Fruit fly (Drosophila melanogaster) whole organism, embryonic: ENCODE measurements around the gene CG10324.
A peak's percentile ranks its signal among the peaks of the same experiment; 100 is the strongest.

Experiments
- CG10147 ChIP-seq: fragments of 200-800 bp; sonication (Bioruptor generic); optimal IDR thresholded peaks from 2 replicates; lab custom pipeline; 2019; ENCODE audit warnings: missing biosample characterization, mild to moderate bottlenecking, missing genetic modification characterization, moderate library complexity
- CG10321 ChIP-seq: fragments of 200-800 bp; sonication (Bioruptor generic); IDR thresholded peaks from 2 replicates; pipeline ENCODE4 v1.3.6; 2022; ENCODE audit warnings: missing biosample characterization, missing genetic modification characterization
- CG10431 ChIP-seq: fragments of 200-800 bp; sonication (Bioruptor generic); optimal IDR thresholded peaks from 3 replicates; lab custom pipeline; 2018; ENCODE audit warnings: missing biosample characterization, mild to moderate bottlenecking, missing genetic modification characterization
- CG12155 ChIP-seq: fragments of 200-800 bp; sonication (Bioruptor generic); optimal IDR thresholded peaks from 3 replicates; lab custom pipeline; 2016; ENCODE audit warnings: missing biosample characterization, missing genetic modification characterization
- CG14710 ChIP-seq: fragments of 200-800 bp; sonication (Bioruptor generic); optimal IDR thresholded peaks from 3 replicates; lab custom pipeline; 2019; ENCODE audit warnings: missing biosample characterization, mild to moderate bottlenecking, missing genetic modification characterization, moderate library complexity
- CG14860 ChIP-seq: fragments of 200-800 bp; sonication (Bioruptor generic); IDR thresholded peaks from 3 replicates; pipeline ENCODE4 v1.3.6; 2022; ENCODE audit warnings: missing biosample characterization, missing genetic modification characterization; ENCODE audit not compliant: partially characterized antibody
- CG15514 ChIP-seq: fragments of 200-800 bp; sonication (Bioruptor generic); optimal IDR thresholded peaks from 3 replicates; lab custom pipeline; 2017; ENCODE audit warnings: missing biosample characterization, missing genetic modification characterization, mild to moderate bottlenecking, moderate library complexity, missing genetic modification reagents
- CG18764 ChIP-seq: fragments of 200-800 bp; sonication (Bioruptor generic); optimal IDR thresholded peaks from 3 replicates; lab custom pipeline; 2016; ENCODE audit warnings: missing biosample characterization, missing genetic modification characterization
- CG2120 ChIP-seq: fragments of 200-800 bp; sonication (Bioruptor generic); optimal IDR thresholded peaks from 3 replicates; lab custom pipeline; 2016; ENCODE audit warnings: missing biosample characterization, missing genetic modification characterization
- CG31388 ChIP-seq: fragments of 200-800 bp; sonication (Bioruptor generic); optimal IDR thresholded peaks from 2 replicates; lab custom pipeline; 2016; ENCODE audit warnings: missing biosample characterization, missing genetic modification characterization
- CG33557 ChIP-seq: fragments of 200-800 bp; sonication (Bioruptor generic); optimal IDR thresholded peaks from 2 replicates; lab custom pipeline; 2019; ENCODE audit warnings: missing biosample characterization, mild to moderate bottlenecking, missing genetic modification characterization, moderate library complexity
- CG42726 ChIP-seq: fragments of 200-800 bp; sonication (Bioruptor generic); IDR thresholded peaks from 2 replicates; pipeline ENCODE4 v1.3.6; 2022; ENCODE audit warnings: missing biosample characterization, missing genetic modification characterization; ENCODE audit not compliant: partially characterized antibody
- CG6791 ChIP-seq: fragments of 200-800 bp; sonication (Bioruptor generic); IDR thresholded peaks from 3 replicates; pipeline ENCODE4 v1.3.6; 2022; ENCODE audit warnings: missing biosample characterization, missing genetic modification characterization; ENCODE audit not compliant: partially characterized antibody
- CG7928 ChIP-seq: fragments of 200-800 bp; sonication (Bioruptor generic); optimal IDR thresholded peaks from 2 replicates; lab custom pipeline; 2017; ENCODE audit warnings: missing biosample characterization, mild to moderate bottlenecking, missing genetic modification characterization
- CG8359 ChIP-seq: fragments of 200-800 bp; sonication (Bioruptor generic); optimal IDR thresholded peaks from 2 replicates; lab custom pipeline; 2017; ENCODE audit warnings: missing biosample characterization, mild to moderate bottlenecking, missing genetic modification characterization, borderline replicate concordance
- CG8765 ChIP-seq: fragments of 200-800 bp; sonication (Bioruptor generic); IDR thresholded peaks from 2 replicates; pipeline ENCODE4 v1.3.6; 2022; ENCODE audit warnings: missing biosample characterization, missing genetic modification characterization
- Chrac-16 ChIP-seq: fragments of 200-800 bp; sonication (Bioruptor generic); optimal IDR thresholded peaks from 3 replicates; lab custom pipeline; 2016; ENCODE audit warnings: missing biosample characterization, missing genetic modification characterization
- D19A ChIP-seq: fragments of 200-800 bp; optimal IDR thresholded peaks from 3 replicates; lab custom pipeline; 2019; ENCODE audit warnings: missing biosample characterization, mild to moderate bottlenecking, missing genetic modification characterization, moderate library complexity
- Deaf1 ChIP-seq: fragments of 200-800 bp; optimal IDR thresholded peaks from 3 replicates; lab custom pipeline; 2019; ENCODE audit warnings: missing biosample characterization, mild to moderate bottlenecking, missing genetic modification characterization, moderate library complexity
- Dfd ChIP-seq, 2 experiments: fragments of >200 bp; optimal IDR thresholded peaks; 2 replicates each; lab custom pipeline; 2017; ENCODE audit warnings: missing biosample characterization in 2 of 2, missing genetic modification characterization in 2 of 2
- Ets97D ChIP-seq: fragments of 200-800 bp; sonication (Bioruptor generic); optimal IDR thresholded peaks from 3 replicates; lab custom pipeline; 2016; ENCODE audit warnings: missing biosample characterization, missing genetic modification characterization
- HLHmδ ChIP-seq: fragments of 200-800 bp; sonication (Bioruptor generic); optimal IDR thresholded peaks from 2 replicates; lab custom pipeline; 2018; ENCODE audit warnings: missing biosample characterization, mild to moderate bottlenecking, missing genetic modification characterization, moderate library complexity
- Hmx ChIP-seq: fragments of 200-800 bp; sonication (Bioruptor generic); optimal IDR thresholded peaks from 2 replicates; lab custom pipeline; 2016; ENCODE audit warnings: missing biosample characterization, missing genetic modification characterization
- Jarid2 ChIP-seq: fragments of 200-800 bp; sonication (Bioruptor generic); optimal IDR thresholded peaks from 3 replicates; lab custom pipeline; 2017; ENCODE audit warnings: mild to moderate bottlenecking, missing biosample characterization, missing genetic modification reagents, missing genetic modification characterization
- Lpt ChIP-seq: fragments of >200 bp; optimal IDR thresholded peaks from 2 replicates; lab custom pipeline; 2018; ENCODE audit warnings: missing biosample characterization, missing genetic modification characterization
- NFAT ChIP-seq: fragments of 200-800 bp; sonication (Bioruptor generic); IDR thresholded peaks from 2 replicates; pipeline ENCODE4 v1.3.6; 2022; ENCODE audit warnings: missing biosample characterization, missing genetic modification characterization
- Vsx1 ChIP-seq: fragments of 200-800 bp; sonication (Bioruptor generic); optimal IDR thresholded peaks from 2 replicates; lab custom pipeline; 2017; ENCODE audit warnings: missing biosample characterization, mild to moderate bottlenecking, missing genetic modification characterization, missing genetic modification reagents
- YL-1 ChIP-seq: fragments of 200-800 bp; sonication (Bioruptor generic); optimal IDR thresholded peaks from 3 replicates; lab custom pipeline; 2017; ENCODE audit warnings: missing biosample characterization, mild to moderate bottlenecking, missing genetic modification characterization
- amos ChIP-seq: fragments of 200-800 bp; sonication (Bioruptor generic); IDR thresholded peaks from 2 replicates; pipeline ENCODE4 v1.3.6; 2022; ENCODE audit warnings: missing biosample characterization, missing genetic modification characterization; ENCODE audit not compliant: partially characterized antibody
- bcd ChIP-seq: fragments of 200-800 bp; sonication (Bioruptor generic); optimal IDR thresholded peaks from 2 replicates; lab custom pipeline; 2017; ENCODE audit warnings: missing biosample characterization, mild to moderate bottlenecking, missing genetic modification characterization
- chn ChIP-seq: fragments of 200-800 bp; sonication (Bioruptor generic); optimal IDR thresholded peaks from 2 replicates; lab custom pipeline; 2016; ENCODE audit warnings: missing biosample characterization, missing genetic modification characterization
- crol ChIP-seq: fragments of 200-800 bp; sonication (Bioruptor generic); IDR thresholded peaks from 2 replicates; pipeline ENCODE4 v1.3.6; 2022; ENCODE audit warnings: missing biosample characterization, missing genetic modification characterization
- cwo ChIP-seq: fragments of 200-800 bp; sonication (Bioruptor generic); optimal IDR thresholded peaks from 3 replicates; lab custom pipeline; 2017; ENCODE audit warnings: missing biosample characterization, missing genetic modification characterization, mild to moderate bottlenecking, moderate library complexity, missing genetic modification reagents
- da ChIP-seq: fragments of 200-800 bp; sonication (Bioruptor generic); optimal IDR thresholded peaks from 2 replicates; lab custom pipeline; 2016; ENCODE audit warnings: missing biosample characterization, missing genetic modification characterization
- fd96Cb ChIP-seq: fragments of 200-800 bp; sonication (Bioruptor generic); optimal IDR thresholded peaks from 2 replicates; lab custom pipeline; 2018; ENCODE audit warnings: missing biosample characterization, mild to moderate bottlenecking, missing genetic modification characterization, moderate library complexity
- fu2 ChIP-seq: fragments of 200-800 bp; sonication (Bioruptor generic); optimal IDR thresholded peaks from 2 replicates; lab custom pipeline; 2016; ENCODE audit warnings: missing biosample characterization, missing genetic modification characterization
- gem ChIP-seq: fragments of 200-800 bp; sonication (Bioruptor generic); optimal IDR thresholded peaks from 2 replicates; lab custom pipeline; 2019; ENCODE audit warnings: missing biosample characterization, mild to moderate bottlenecking, missing genetic modification characterization, moderate library complexity
- grn ChIP-seq: fragments of 200-800 bp; sonication (Bioruptor generic); optimal IDR thresholded peaks from 3 replicates; lab custom pipeline; 2017; ENCODE audit warnings: missing biosample characterization, missing genetic modification characterization
- hb ChIP-seq: fragments of 200-800 bp; sonication (Bioruptor generic); IDR thresholded peaks from 3 replicates; pipeline ENCODE4 v1.3.6; 2022; ENCODE audit warnings: missing biosample characterization, missing genetic modification characterization; ENCODE audit not compliant: partially characterized antibody
- hkb ChIP-seq, 2 experiments: fragments of 200-800 bp in 1 of 2; fragments of >200 bp in 1 of 2; sonication (Bioruptor generic) in 1 of 2; IDR thresholded peaks in 1 of 2; optimal IDR thresholded peaks in 1 of 2; 2 replicates each; pipeline versions ENCODE4 v1.3.6 to Lab custom; 2017 to 2022; ENCODE audit warnings: missing biosample characterization in 1 of 2, missing genetic modification characterization in 1 of 2
- mld ChIP-seq: fragments of 200-800 bp; sonication (Bioruptor generic); IDR thresholded peaks from 3 replicates; pipeline ENCODE4 v1.3.6; 2022; ENCODE audit warnings: missing biosample characterization, missing genetic modification characterization; ENCODE audit not compliant: partially characterized antibody
- nerfin-2 ChIP-seq: fragments of 200-800 bp; sonication (Bioruptor generic); IDR thresholded peaks from 2 replicates; pipeline ENCODE4 v1.3.6; 2022; ENCODE audit warnings: missing biosample characterization, missing genetic modification characterization; ENCODE audit not compliant: partially characterized antibody
- oc ChIP-seq: fragments of 200-800 bp; sonication (Bioruptor generic); optimal IDR thresholded peaks from 2 replicates; lab custom pipeline; 2018; ENCODE audit warnings: missing biosample characterization, mild to moderate bottlenecking, missing genetic modification characterization, moderate library complexity
- onecut ChIP-seq: fragments of 200-800 bp; sonication (Bioruptor generic); IDR thresholded peaks from 2 replicates; pipeline ENCODE4 v1.3.6; 2022; ENCODE audit warnings: missing biosample characterization, missing genetic modification characterization
- slp2 ChIP-seq: fragments of 200-800 bp; sonication (Bioruptor generic); optimal IDR thresholded peaks from 2 replicates; lab custom pipeline; 2016; ENCODE audit warnings: missing biosample characterization, missing genetic modification characterization
- wor ChIP-seq: fragments of 200-800 bp; sonication (Bioruptor generic); IDR thresholded peaks from 2 replicates; pipeline ENCODE4 v1.3.6; 2022; ENCODE audit warnings: missing biosample characterization, missing genetic modification characterization
- zfh2 ChIP-seq: fragments of 200-800 bp; sonication (Bioruptor generic); optimal IDR thresholded peaks from 2 replicates; lab custom pipeline; 2016; ENCODE audit warnings: missing biosample characterization, missing genetic modification characterization

Gene CG10324

DNA sequence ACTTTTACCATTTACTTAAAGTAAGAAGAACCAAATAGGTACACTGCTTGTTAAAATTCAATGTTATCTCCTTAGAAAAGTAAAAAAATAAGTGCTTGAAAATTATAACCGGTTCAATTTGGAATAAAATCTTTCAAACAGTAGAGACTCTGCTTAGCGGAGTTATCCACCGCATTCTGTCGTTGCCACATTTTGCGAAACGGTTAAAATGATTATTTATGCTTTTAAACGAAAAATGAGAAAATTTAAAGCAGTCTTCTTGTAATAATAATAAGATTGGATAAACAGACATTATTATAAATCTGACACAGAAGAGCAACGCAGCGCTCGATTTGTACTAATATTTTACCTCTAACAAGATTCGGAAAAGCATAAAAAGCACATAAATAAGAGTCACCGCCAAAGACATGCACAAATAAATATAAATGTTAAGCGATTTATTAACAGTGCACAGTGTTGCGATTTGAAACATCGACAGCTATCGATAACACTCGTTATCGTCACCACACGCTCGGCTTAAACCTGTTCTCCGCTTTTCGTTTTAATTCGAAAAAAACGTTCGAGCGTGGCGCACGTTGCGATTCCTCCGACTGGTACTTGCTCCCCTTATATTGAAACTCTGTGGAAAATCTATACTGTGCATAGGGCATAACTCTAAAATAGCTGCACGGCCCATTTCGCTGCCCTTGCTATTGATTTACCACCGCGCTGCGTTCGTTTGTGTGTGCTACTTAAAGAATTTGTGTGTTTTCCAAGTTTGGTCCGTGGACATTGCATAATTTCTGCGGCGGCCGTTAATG, 21.9 kb downstream of the CG10324 start, which contains the start of gene Fas1 (continued):
- TF ChIP-seq YL-1 (peak; percentile 72), onecut (GFP tag; lab: Robert Waterston, UW) (peak; percentile 88), mld (peak; percentile 75; the same call in 2 of the 3 replicates), HLHmδ (peak; percentile 76), Deaf1 (peak; percentile 70), gem (no peak), Jarid2 (peak; percentile 83), Vsx1 (GFP tag; lab: Kevin White, UChicago) (no peak), slp2 (no peak), cwo (no peak), NFAT (GFP tag; lab: Robert Waterston, UW) (peak; percentile 42; the same call in 1 of the 2 replicates), oc (tag; lab: Kevin White, UChicago) (peak; percentile 57), Chrac-16 (GFP tag; lab: Kevin White, UChicago) (no peak), D19A (tag; lab: Kevin White, UChicago) (peak; percentile 2), CG10321 (GFP tag; lab: Robert Waterston, UW) (no peak), CG33557 (no peak), CG12155 (GFP tag; lab: Kevin White, UChicago) (peak; percentile 47), hkb (optimal IDR thresholded peaks at IDR 0.05; lab: Kevin White, UChicago) (no peak), hkb (GFP tag; IDR thresholded peaks at IDR 0.05; lab: Robert Waterston, UW) (peak; percentile 20; the same call in 1 of the 2 replicates), CG8359 (GFP tag; lab: Kevin White, UChicago) (no peak), zfh2 (no peak), CG14860 (GFP tag; lab: Robert Waterston, UW) (peak; percentile 44; the same call in 1 of the 3 replicates), CG7928 (GFP tag; lab: Kevin White, UChicago) (no peak), CG2120 (GFP tag; lab: Kevin White, UChicago) (no peak), CG8765 (GFP tag; lab: Robert Waterston, UW) (no peak), CG10147 (GFP tag; lab: Kevin White, UChicago) (no peak), Lpt (GFP tag; lab: Kevin White, UChicago) (no peak), bcd (GFP tag; lab: Kevin White, UChicago) (no peak), CG6791 (GFP tag; lab: Robert Waterston, UW) (peak; percentile 76), Ets97D (peak; percentile 59), amos (GFP tag; lab: Robert Waterston, UW) (peak; percentile 71), CG15514 (GFP tag; lab: Kevin White, UChicago) (peak; percentile 41), grn (GFP tag; lab: Kevin White, UChicago) (no peak), fd96Cb (tag; lab: Kevin White, UChicago) (no peak), CG31388 (no peak), CG10431 (no peak), fu2 (GFP tag; lab: Kevin White, UChicago) (no peak), wor (no peak), hb (GFP tag; lab: Robert Waterston, UW) (peak; percentile 31; the same call in 1 of the 3 replicates), da (GFP tag; lab: Kevin White, UChicago) (no peak), CG18764 (no peak), crol (GFP tag; lab: Robert Waterston, UW) (no peak), nerfin-2 (GFP tag; lab: Robert Waterston, UW) (0 out of 2 replicates have a peak, but pooled peaks have one; percentile 25), CG42726 (peak; percentile 26; the same call in 1 of the 2 replicates), Dfd (GFP tag; optimal IDR thresholded peaks at IDR 0.05; lab: Kevin White, UChicago) (no peak), chn (GFP tag; lab: Kevin White, UChicago) (no peak), Hmx (GFP tag; lab: Kevin White, UChicago) (no peak), CG14710 (peak; percentile 70)
